Worm (Caenorhabditis elegans) whole organism, midembryonic: ENCODE results near the gene R13H4.7.

ENCODE experiments used
- T22C8.4 ChIP-seq: fragments of 200-800 bp; sonication (Bioruptor generic); IDR thresholded peaks from 2 replicates; pipeline ENCODE4 v1.3.6; 2022; ENCODE audit warnings: missing genetic modification characterization, missing compliant biosample characterization
- cog-1 ChIP-seq: sonication (generic microtip); optimal IDR thresholded peaks from 2 replicates; lab custom pipeline; 2016; ENCODE audit warnings: missing genetic modification characterization, missing compliant biosample characterization
- flt-1 ChIP-seq: fragments of 200-800 bp; sonication (Bioruptor generic); IDR thresholded peaks from 2 replicates; pipeline ENCODE4 v1.3.6; 2022; ENCODE audit warnings: missing genetic modification characterization, missing compliant biosample characterization
- klf-2 ChIP-seq: fragments of 200-800 bp; sonication (Bioruptor generic); conservative IDR thresholded peaks from 2 replicates; pipeline ENCODE4 v1.3.6; 2022; ENCODE audit warnings: missing genetic modification reagents, missing genetic modification characterization, missing compliant biosample characterization
- med-1 ChIP-seq: sonication (generic microtip); optimal IDR thresholded peaks from 2 replicates; lab custom pipeline; 2017; ENCODE audit warnings: missing genetic modification characterization, mild to moderate bottlenecking, missing compliant biosample characterization, antibody characterized with exemption, missing genetic modification reagents; ENCODE audit not compliant: insufficient read depth
- ref-1 ChIP-seq: fragments of 200-800 bp; sonication (Bioruptor generic); conservative IDR thresholded peaks from 2 replicates; pipeline ENCODE4 v1.3.6; 2022; ENCODE audit warnings: missing genetic modification reagents, missing genetic modification characterization, missing compliant biosample characterization
- tab-1 ChIP-seq: fragments of 200-800 bp; sonication (Bioruptor generic); IDR thresholded peaks from 2 replicates; pipeline ENCODE4 v1.3.6; 2022; ENCODE audit warnings: missing genetic modification characterization, missing compliant biosample characterization
- ztf-23 ChIP-seq: fragments of 200-800 bp; sonication (Bioruptor generic); IDR thresholded peaks from 2 replicates; pipeline ENCODE4 v1.3.6; 2022; ENCODE audit warnings: missing genetic modification reagents, missing genetic modification characterization, missing compliant biosample characterization
- ztf-29 ChIP-seq: fragments of 200-800 bp; sonication (Bioruptor generic); IDR thresholded peaks from 2 replicates; pipeline ENCODE4 v1.3.6; 2022; ENCODE audit warnings: missing genetic modification reagents, missing genetic modification characterization, missing compliant biosample characterization

R13H4.7 gene

DNA sequence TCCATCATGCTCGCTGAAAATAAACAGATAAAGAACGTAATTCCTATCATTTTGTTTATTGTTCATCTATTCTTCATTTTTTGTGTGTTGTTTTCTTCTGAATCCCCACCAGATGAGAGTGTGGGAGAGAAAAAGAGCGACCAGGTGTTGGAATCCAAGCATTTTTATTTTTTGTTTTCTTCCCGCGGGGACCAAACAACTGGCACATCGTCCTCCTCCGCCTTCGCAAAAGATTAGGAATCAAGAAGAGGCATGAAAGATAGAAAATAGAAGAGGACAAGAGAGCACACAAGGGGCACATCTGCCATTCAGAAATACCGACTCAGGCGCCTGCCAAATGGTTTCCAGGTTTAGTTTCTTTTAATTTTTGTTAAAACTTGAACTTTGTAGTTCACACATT lies 32.0 kb downstream of the R13H4.7 start, which contains the start of gene R13H4.2:
TSS of gene R13H4.2 (plus strand) at position 319 of the 400 bp plus-strand sequence.
- no peak for TF ChIP-seq klf-2 (GFP tag; lab: Robert Waterston, UW)
- no peak for TF ChIP-seq ztf-29 (GFP tag; lab: Robert Waterston, UW)
- TF ChIP-seq tab-1 (GFP tag; lab: Robert Waterston, UW) = no peak
- no peak for TF ChIP-seq flt-1 (GFP tag; lab: Robert Waterston, UW)
- no peak for TF ChIP-seq cog-1
- TF ChIP-seq ref-1 (GFP tag; lab: Robert Waterston, UW) = no peak
- no peak for TF ChIP-seq T22C8.4 (GFP tag; lab: Robert Waterston, UW)
- no peak for TF ChIP-seq ztf-23 (GFP tag; lab: Robert Waterston, UW)
- no peak for TF ChIP-seq med-1 (GFP tag; lab: Kevin White, UChicago)

DNA sequence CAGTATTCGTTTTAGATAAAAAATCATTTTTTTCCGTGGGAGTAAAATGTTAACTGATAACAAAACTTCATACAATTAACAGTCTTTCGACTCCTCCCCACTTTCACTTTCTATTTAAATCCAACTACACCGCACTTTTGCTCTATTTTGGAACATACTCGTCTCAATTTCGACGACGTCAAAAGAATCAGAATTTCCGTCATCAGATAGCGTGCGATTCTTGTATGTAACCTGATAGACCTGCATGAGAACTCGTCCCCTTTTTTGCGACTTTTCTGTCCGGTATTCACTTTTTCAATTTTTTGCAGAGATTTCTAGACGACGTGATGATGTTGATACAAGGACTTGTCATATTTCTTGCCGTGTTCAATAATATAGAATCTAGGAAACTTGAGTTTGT lies 34.7 kb downstream of the R13H4.7 start, which contains the start of gene pho-8:
TSS of gene pho-8 (plus strand) at position 301 of the 400 bp plus-strand sequence.
- no peak for TF ChIP-seq ref-1 (GFP tag; lab: Robert Waterston, UW)

DNA sequence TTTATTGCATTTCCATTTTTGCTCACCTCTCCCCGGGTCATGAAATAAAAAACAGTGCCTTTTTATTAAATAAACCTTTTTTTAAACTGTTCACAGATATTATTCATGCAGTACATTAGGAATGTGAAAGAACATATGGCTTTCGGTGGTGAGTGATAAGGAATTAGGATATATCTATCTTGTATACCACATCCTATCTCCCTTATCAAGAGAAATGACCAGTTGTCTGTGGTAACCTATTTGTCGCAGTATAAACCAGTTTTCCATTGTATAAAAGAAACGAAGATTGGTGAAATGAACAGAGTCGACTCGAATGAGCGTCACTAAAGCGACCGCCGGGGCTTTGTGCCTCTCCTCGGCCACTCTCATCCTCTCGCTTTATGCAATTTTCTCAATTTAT lies 38.8 kb downstream of the R13H4.7 start, which contains the start of gene col-158:
TSS of gene col-158 (plus strand) at position 301 of the 400 bp plus-strand sequence.
- TF ChIP-seq ztf-29 (GFP tag; lab: Robert Waterston, UW) = no peak
- no peak for TF ChIP-seq ztf-23 (GFP tag; lab: Robert Waterston, UW)
- no peak for TF ChIP-seq T22C8.4 (GFP tag; lab: Robert Waterston, UW)
- TF ChIP-seq flt-1 (GFP tag; lab: Robert Waterston, UW) = no peak
- TF ChIP-seq tab-1 (GFP tag; lab: Robert Waterston, UW) = no peak
- no peak for TF ChIP-seq ref-1 (GFP tag; lab: Robert Waterston, UW)
- TF ChIP-seq med-1 (GFP tag; lab: Kevin White, UChicago) = no peak
- no peak for TF ChIP-seq cog-1
- TF ChIP-seq klf-2 (GFP tag; lab: Robert Waterston, UW) = no peak

DNA sequence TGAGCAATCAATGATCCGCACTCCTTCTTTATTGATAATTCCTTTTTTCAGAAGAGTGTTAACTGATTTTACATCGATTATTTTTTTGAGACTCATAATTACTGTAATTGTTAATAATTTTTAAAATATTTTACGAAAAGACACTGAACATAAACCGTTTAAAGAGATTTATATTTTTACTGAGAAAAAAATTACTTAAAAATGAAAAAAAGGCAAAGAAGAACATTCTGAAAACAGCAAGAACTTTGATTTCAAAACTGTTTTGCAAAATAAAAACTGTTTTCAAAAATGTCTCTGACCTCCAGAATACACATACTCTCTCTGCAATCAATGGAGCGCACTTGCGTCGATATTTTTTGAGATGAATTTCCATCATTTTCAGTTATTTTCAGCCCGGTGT lies 41.1 kb downstream of the R13H4.7 start, which contains the start of the genes mpst-1 and D2023.6:
TSS of gene mpst-1 (minus strand) at position 101 of the 400 bp plus-strand sequence.
TSS of gene D2023.6 (plus strand) at position 388 of the 400 bp plus-strand sequence.
- TF ChIP-seq ref-1 (GFP tag; lab: Robert Waterston, UW) = no peak
- no peak for TF ChIP-seq tab-1 (GFP tag; lab: Robert Waterston, UW)

DNA sequence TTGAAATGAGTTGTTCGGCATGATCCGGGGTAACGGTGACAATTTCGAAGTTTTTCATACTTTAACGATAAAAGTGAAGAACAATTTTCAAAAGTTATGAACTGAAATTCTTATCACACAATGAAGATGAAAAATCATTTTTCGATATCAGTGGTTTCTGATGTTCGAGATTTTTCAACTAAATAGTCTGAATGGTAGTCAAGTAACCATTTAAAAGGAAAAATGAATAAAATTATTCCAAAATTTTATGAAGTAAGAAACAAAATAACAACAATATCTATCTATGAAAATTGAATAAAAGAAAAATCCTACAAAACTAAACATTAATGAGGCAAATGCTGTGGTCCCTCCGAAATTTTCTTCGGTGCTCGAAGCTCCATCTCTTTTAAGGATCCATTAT lies 42.4 kb downstream of the R13H4.7 start, which contains the start of gene D2023.4:
TSS of gene D2023.4 (minus strand) at position 101 of the 400 bp plus-strand sequence.
- TF ChIP-seq ztf-23 (GFP tag; lab: Robert Waterston, UW) (no peak), ref-1 (GFP tag; lab: Robert Waterston, UW) (no peak), T22C8.4 (GFP tag; lab: Robert Waterston, UW) (no peak), klf-2 (GFP tag; lab: Robert Waterston, UW) (no peak), ztf-29 (GFP tag; lab: Robert Waterston, UW) (no peak), cog-1 (no peak), flt-1 (GFP tag; lab: Robert Waterston, UW) (no peak)

DNA sequence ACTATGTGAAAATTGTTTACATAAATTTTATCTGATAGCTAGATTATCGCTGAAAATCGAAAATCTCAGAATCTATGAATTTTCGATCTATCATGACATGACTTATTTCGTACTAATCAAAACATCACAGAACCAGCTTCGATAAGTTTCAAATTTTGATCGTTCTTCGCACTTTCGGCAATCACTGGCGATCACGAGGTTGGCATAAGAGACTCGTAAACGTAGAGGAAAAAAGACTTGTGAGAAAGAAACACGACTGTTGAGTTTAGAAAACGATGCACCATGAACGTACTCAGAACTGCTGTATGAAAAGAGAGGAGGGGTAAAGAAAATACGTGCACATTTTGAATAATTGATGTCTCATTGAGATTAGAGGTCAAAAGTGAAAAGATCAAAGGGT lies 44.1 kb downstream of the R13H4.7 start:
- TF ChIP-seq ztf-29 (GFP tag; lab: Robert Waterston, UW) (no peak), ref-1 (GFP tag; lab: Robert Waterston, UW) (no peak), T22C8.4 (GFP tag; lab: Robert Waterston, UW) (no peak), flt-1 (GFP tag; lab: Robert Waterston, UW) (no peak), tab-1 (GFP tag; lab: Robert Waterston, UW) (no peak), klf-2 (GFP tag; lab: Robert Waterston, UW) (no peak), med-1 (GFP tag; lab: Kevin White, UChicago) (no peak), cog-1 (no peak), ztf-23 (GFP tag; lab: Robert Waterston, UW) (no peak)

DNA sequence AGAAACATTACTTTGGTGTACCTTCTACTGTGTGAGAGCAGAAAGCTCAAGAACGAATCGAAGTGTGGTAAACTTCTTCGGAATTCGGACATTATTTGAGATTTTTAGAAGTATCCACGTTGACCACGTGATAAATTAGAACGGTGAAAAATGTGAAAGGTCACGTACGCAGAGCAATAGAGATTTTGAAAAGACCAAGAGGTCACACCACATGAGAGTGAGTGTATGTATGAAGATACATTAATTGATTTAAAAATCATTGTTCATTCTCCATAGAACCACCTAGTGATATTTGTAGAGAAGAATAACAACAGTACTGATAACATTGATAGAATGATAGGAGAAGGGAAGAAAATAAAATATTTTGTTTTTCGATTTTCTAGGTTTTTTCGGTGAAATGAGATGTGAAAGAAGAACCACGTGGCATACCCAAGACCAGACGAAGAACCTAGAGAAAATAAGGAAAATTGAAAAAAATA lies 45.5 kb downstream of the R13H4.7 start, which contains the start of gene pyc-1:
TSS of gene pyc-1 (minus strand) at position 69 of the 479 bp plus-strand sequence.
- TF ChIP-seq klf-2 (GFP tag; lab: Robert Waterston, UW) = no peak

DNA sequence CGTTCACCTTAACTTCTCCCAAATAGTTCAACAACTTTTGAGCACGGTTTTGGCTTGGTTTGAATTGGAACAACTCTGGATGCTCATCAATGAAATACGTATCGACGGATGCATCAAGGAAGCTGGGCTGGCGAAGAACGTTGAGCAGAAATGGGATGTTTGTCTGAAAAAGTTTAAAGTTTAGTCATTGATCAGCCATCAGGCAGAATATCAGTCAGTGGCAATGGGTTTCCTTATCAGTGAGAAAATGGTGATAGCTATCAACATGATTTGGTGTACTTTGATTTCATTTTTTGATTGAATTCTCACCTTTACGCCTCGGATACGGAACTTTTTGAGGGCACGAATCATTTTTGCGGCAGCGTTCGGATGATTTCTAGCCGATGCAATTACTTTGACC lies 47.5 kb downstream of the R13H4.7 start:
- TF ChIP-seq ztf-23 (GFP tag; lab: Robert Waterston, UW) (no peak), ref-1 (GFP tag; lab: Robert Waterston, UW) (no peak), ztf-29 (GFP tag; lab: Robert Waterston, UW) (no peak), tab-1 (GFP tag; lab: Robert Waterston, UW) (no peak), T22C8.4 (GFP tag; lab: Robert Waterston, UW) (no peak), med-1 (GFP tag; lab: Kevin White, UChicago) (no peak), flt-1 (GFP tag; lab: Robert Waterston, UW) (no peak), klf-2 (GFP tag; lab: Robert Waterston, UW) (no peak), cog-1 (no peak)

DNA sequence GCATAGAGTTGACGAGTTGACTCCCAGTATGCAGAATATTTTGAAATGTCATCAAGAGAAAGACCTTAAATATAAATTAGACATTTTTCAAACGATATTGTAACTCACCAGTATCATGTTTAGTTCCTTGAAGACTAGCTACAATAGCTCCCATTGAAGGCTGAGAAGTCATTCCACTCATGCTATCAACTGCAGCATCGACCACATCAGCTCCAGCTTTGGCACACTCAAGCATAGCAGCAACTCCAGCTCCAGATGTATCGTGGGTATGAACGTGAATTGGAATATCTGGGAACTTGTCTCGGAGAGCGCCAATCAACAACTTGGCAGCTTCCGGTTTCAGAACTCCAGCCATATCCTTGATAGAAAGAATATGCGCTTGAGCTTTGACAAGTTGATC lies 48.6 kb downstream of the R13H4.7 start:
- no peak for TF ChIP-seq ztf-29 (GFP tag; lab: Robert Waterston, UW)
- TF ChIP-seq klf-2 (GFP tag; lab: Robert Waterston, UW) = no peak
- TF ChIP-seq ztf-23 (GFP tag; lab: Robert Waterston, UW) = no peak
- TF ChIP-seq flt-1 (GFP tag; lab: Robert Waterston, UW) = no peak
- TF ChIP-seq ref-1 (GFP tag; lab: Robert Waterston, UW) = no peak
- no peak for TF ChIP-seq tab-1 (GFP tag; lab: Robert Waterston, UW)
- no peak for TF ChIP-seq cog-1
- no peak for TF ChIP-seq med-1 (GFP tag; lab: Kevin White, UChicago)
- TF ChIP-seq T22C8.4 (GFP tag; lab: Robert Waterston, UW) = no peak

DNA sequence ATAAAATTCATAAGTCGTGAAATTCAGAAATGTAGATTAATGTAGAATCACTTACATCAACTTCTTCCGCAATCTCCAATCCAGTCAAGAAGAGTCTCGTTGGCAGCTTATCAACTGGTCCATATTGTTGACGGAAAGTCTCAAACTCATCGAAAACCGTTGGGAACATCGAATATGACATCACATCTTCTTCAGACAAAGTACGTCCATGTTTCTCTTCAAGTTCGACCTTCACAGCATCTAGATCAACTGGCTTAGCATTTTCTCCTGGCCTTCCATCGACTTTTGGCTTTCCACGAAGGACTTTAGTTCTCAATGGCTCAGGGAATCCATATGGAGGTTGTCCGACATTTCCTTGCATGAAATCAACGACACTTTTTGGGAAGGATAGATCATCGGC lies 49.3 kb downstream of the R13H4.7 start:
- TF ChIP-seq ref-1 (GFP tag; lab: Robert Waterston, UW) (no peak), ztf-23 (GFP tag; lab: Robert Waterston, UW) (no peak), klf-2 (GFP tag; lab: Robert Waterston, UW) (no peak), flt-1 (GFP tag; lab: Robert Waterston, UW) (no peak), tab-1 (GFP tag; lab: Robert Waterston, UW) (no peak), med-1 (GFP tag; lab: Kevin White, UChicago) (no peak), T22C8.4 (GFP tag; lab: Robert Waterston, UW) (no peak), cog-1 (no peak), ztf-29 (GFP tag; lab: Robert Waterston, UW) (no peak)
